Fruit fly (Drosophila melanogaster) Kc167 (cell line): Measurements from ENCODE around the gene Srr.

Experiments used
- Myc ChIP-seq: fragments of >200 bp; optimal IDR thresholded peaks from 2 replicates; lab custom pipeline; 2017; ENCODE audit warnings: missing external identifiers
- Sin3A ChIP-seq: fragments of >200 bp; optimal IDR thresholded peaks from 2 replicates; lab custom pipeline; 2018; ENCODE audit warnings: missing external identifiers
- h ChIP-seq: fragments of >200 bp; optimal IDR thresholded peaks from 3 replicates; lab custom pipeline; 2018; ENCODE audit warnings: missing external identifiers
- insv ChIP-seq: fragments of >200 bp; optimal IDR thresholded peaks from 3 replicates; lab custom pipeline; 2018; ENCODE audit warnings: missing external identifiers
- psq ChIP-seq: fragments of >200 bp; optimal IDR thresholded peaks from 2 replicates; lab custom pipeline; 2017; ENCODE audit warnings: missing external identifiers
- ttk ChIP-seq: sonication (Bioruptor generic); optimal IDR thresholded peaks from 2 replicates; lab custom pipeline; 2017; ENCODE audit warnings: missing external identifiers

Gene Srr

dm6 chr3R:9348379-9348721 lies 16.8 kb upstream of the Srr start:
- no peak for TF ChIP-seq Myc (lab: Kevin White, UChicago)
- TF ChIP-seq Sin3A = no peak
- TF ChIP-seq psq (lab: Kevin White, UChicago) = no peak
- TF ChIP-seq ttk (lab: Kevin White, UChicago) = no peak
- no peak for TF ChIP-seq h (lab: Kevin White, UChicago)
- TF ChIP-seq insv = no peak

- TF ChIP-seq Sin3A (no peak), insv (no peak), ttk (lab: Kevin White, UChicago) (no peak), Myc (lab: Kevin White, UChicago) (no peak), psq (lab: Kevin White, UChicago) (no peak), h (lab: Kevin White, UChicago) (no peak)
Measured at dm6 chr3R:9349267-9349820, 15.9 kb upstream of the Srr start.

dm6 chr3R:9350561-9351379 lies 14.4 kb upstream of the Srr start:
- no peak for TF ChIP-seq h (lab: Kevin White, UChicago)
- TF ChIP-seq ttk (lab: Kevin White, UChicago) = no peak
- no peak for TF ChIP-seq psq (lab: Kevin White, UChicago)
- TF ChIP-seq insv = no peak
- no peak for TF ChIP-seq Sin3A
- no peak for TF ChIP-seq Myc (lab: Kevin White, UChicago)

dm6 chr3R:9351415-9352379 lies 13.5 kb upstream of the Srr start:
- TF ChIP-seq Myc (lab: Kevin White, UChicago) (no peak), Sin3A (no peak), ttk (lab: Kevin White, UChicago) (no peak)

dm6 chr3R:9352595-9353275 lies 12.5 kb upstream of the Srr start:
- TF ChIP-seq ttk (lab: Kevin White, UChicago) (no peak), Myc (lab: Kevin White, UChicago) (no peak), insv (no peak), h (lab: Kevin White, UChicago) (no peak), Sin3A (no peak), psq (lab: Kevin White, UChicago) (no peak)

dm6 chr3R:9353276-9353652 lies 11.9 kb upstream of the Srr start:
- TF ChIP-seq psq (lab: Kevin White, UChicago) (no peak), Myc (lab: Kevin White, UChicago) (no peak), insv (no peak), ttk (lab: Kevin White, UChicago) (no peak), h (lab: Kevin White, UChicago) (no peak), Sin3A (no peak)

dm6 chr3R:9355195-9355594 lies 10.0 kb upstream of the Srr start, which contains the start of gene CG43675:
Gene CG43675 (plus strand): TSS chr3R:9355495.
- TF ChIP-seq h (lab: Kevin White, UChicago) = no peak
- TF ChIP-seq Myc (lab: Kevin White, UChicago) = no peak
- no peak for TF ChIP-seq insv
- TF ChIP-seq ttk (lab: Kevin White, UChicago) = no peak
- TF ChIP-seq Sin3A = no peak
- TF ChIP-seq psq (lab: Kevin White, UChicago) = no peak

dm6 chr3R:9359393-9359792 lies 5.8 kb upstream of the Srr start:
- no peak for TF ChIP-seq ttk (lab: Kevin White, UChicago)
- no peak for TF ChIP-seq insv

- TF ChIP-seq h (lab: Kevin White, UChicago) (no peak), ttk (lab: Kevin White, UChicago) (no peak), Myc (lab: Kevin White, UChicago) (no peak), psq (lab: Kevin White, UChicago) (no peak), Sin3A (no peak), insv (no peak)
Measured at dm6 chr3R:9363066-9363719, 2.0 kb upstream of the Srr start, which contains the start of gene CG18473. Gene CG18473 (plus strand): TSS chr3R:9363305.

- TF ChIP-seq ttk (lab: Kevin White, UChicago) (no peak), Sin3A (no peak)
Measured at dm6 chr3R:9365893-9366500, 799 bp downstream of the Srr start.

- TF ChIP-seq Sin3A = no peak
- no peak for TF ChIP-seq Myc (lab: Kevin White, UChicago)
- no peak for TF ChIP-seq h (lab: Kevin White, UChicago)
- no peak for TF ChIP-seq psq (lab: Kevin White, UChicago)
- no peak for TF ChIP-seq insv
- no peak for TF ChIP-seq ttk (lab: Kevin White, UChicago)
Measured at dm6 chr3R:9370413-9370812, 5.2 kb downstream of the Srr start.
